Fruit fly (Drosophila melanogaster) whole organism, adult: Measurements from ENCODE around the gene CG32276.
A peak's percentile ranks its signal among the peaks of the same experiment; 100 is the strongest.

Experiments used
- CG11617 ChIP-seq: fragments of 200-800 bp; sonication (Bioruptor generic); optimal IDR thresholded peaks from 2 replicates; lab custom pipeline; 2017; ENCODE audit warnings: mild to moderate bottlenecking, missing biosample characterization, missing genetic modification reagents, missing genetic modification characterization
- CG12768 ChIP-seq: fragments of 200-800 bp; sonication (Bioruptor generic); optimal IDR thresholded peaks from 2 replicates; lab custom pipeline; 2017; ENCODE audit warnings: missing biosample characterization, missing genetic modification characterization, mild to moderate bottlenecking, moderate library complexity, missing genetic modification reagents
- CG14711 ChIP-seq: fragments of 200-800 bp; sonication (Bioruptor generic); optimal IDR thresholded peaks from 2 replicates; lab custom pipeline; 2018; ENCODE audit warnings: missing biosample characterization, mild to moderate bottlenecking, missing genetic modification characterization, moderate library complexity
- CG1620 ChIP-seq: fragments of 200-800 bp; sonication (Bioruptor generic); optimal IDR thresholded peaks from 2 replicates; lab custom pipeline; 2016; ENCODE audit warnings: missing biosample characterization, missing genetic modification characterization
- CG33017 ChIP-seq: fragments of 200-800 bp; sonication (Bioruptor generic); optimal IDR thresholded peaks from 2 replicates; lab custom pipeline; 2018; ENCODE audit warnings: missing biosample characterization, mild to moderate bottlenecking, missing genetic modification characterization, moderate library complexity
- CG5204 ChIP-seq: fragments of 200-800 bp; sonication (Bioruptor generic); optimal IDR thresholded peaks from 2 replicates; lab custom pipeline; 2016; ENCODE audit warnings: missing biosample characterization, missing genetic modification characterization
- CG7045 ChIP-seq: fragments of 200-800 bp; sonication (Bioruptor generic); optimal IDR thresholded peaks from 2 replicates; lab custom pipeline; 2017; ENCODE audit warnings: missing biosample characterization, mild to moderate bottlenecking, missing genetic modification characterization
- CG7101 ChIP-seq: fragments of 200-800 bp; sonication (Bioruptor generic); optimal IDR thresholded peaks from 2 replicates; lab custom pipeline; 2018; ENCODE audit warnings: missing biosample characterization, mild to moderate bottlenecking, missing genetic modification characterization, moderate library complexity
- Clk ChIP-seq: fragments of 200-800 bp; sonication (Bioruptor generic); optimal IDR thresholded peaks from 2 replicates; lab custom pipeline; 2017; ENCODE audit warnings: missing biosample characterization, missing genetic modification characterization
- Crg-1 ChIP-seq: fragments of 200-800 bp; sonication (Bioruptor generic); optimal IDR thresholded peaks from 2 replicates; lab custom pipeline; 2016; ENCODE audit warnings: missing biosample characterization, missing genetic modification characterization
- Hr96 ChIP-seq: fragments of 200-800 bp; sonication (Bioruptor generic); optimal IDR thresholded peaks from 2 replicates; lab custom pipeline; 2016; ENCODE audit warnings: missing biosample characterization, missing genetic modification characterization
- Mnt ChIP-seq: fragments of 200-800 bp; sonication (Bioruptor generic); optimal IDR thresholded peaks from 2 replicates; lab custom pipeline; 2016; ENCODE audit warnings: missing biosample characterization, mild to moderate bottlenecking, missing genetic modification characterization
- bab1 ChIP-seq: fragments of 200-800 bp; sonication (Bioruptor generic); optimal IDR thresholded peaks from 3 replicates; lab custom pipeline; 2019; ENCODE audit warnings: missing biosample characterization, mild to moderate bottlenecking, missing genetic modification characterization, moderate library complexity
- cic ChIP-seq: fragments of 200-800 bp; sonication (Bioruptor generic); optimal IDR thresholded peaks from 2 replicates; lab custom pipeline; 2017; ENCODE audit warnings: missing biosample characterization, mild to moderate bottlenecking, missing genetic modification characterization, moderate library complexity
- cnc ChIP-seq, 2 experiments: fragments of >200 bp; optimal IDR thresholded peaks; 2 replicates each; lab custom pipeline; 2017
- kay ChIP-seq: fragments of 200-800 bp; sonication (Bioruptor generic); peaks from one replicate; lab custom pipeline; 2016; ENCODE audit warnings: missing biosample characterization, missing genetic modification characterization, borderline replicate concordance
- ovo ChIP-seq: fragments of 200-800 bp; sonication (Bioruptor generic); optimal IDR thresholded peaks from 2 replicates; lab custom pipeline; 2016; ENCODE audit warnings: missing biosample characterization, missing genetic modification characterization
- pad ChIP-seq: fragments of 200-800 bp; sonication (Bioruptor generic); optimal IDR thresholded peaks from 3 replicates; lab custom pipeline; 2017; ENCODE audit warnings: missing biosample characterization, missing genetic modification characterization, mild to moderate bottlenecking, moderate library complexity, missing genetic modification reagents
- tj ChIP-seq: fragments of 200-800 bp; sonication (Bioruptor generic); optimal IDR thresholded peaks from 3 replicates; lab custom pipeline; 2017; ENCODE audit warnings: missing biosample characterization, mild to moderate bottlenecking, missing genetic modification characterization, moderate library complexity
- toe ChIP-seq: fragments of 200-800 bp; sonication (Bioruptor generic); optimal IDR thresholded peaks from 2 replicates; lab custom pipeline; 2016; ENCODE audit warnings: missing biosample characterization, missing genetic modification characterization

Gene CG32276

dm6 chr3L:3223390-3223914, 24.6 kb upstream of the CG32276 start:
- TF ChIP-seq Hr96 (GFP tag; lab: Kevin White, UChicago) = no peak
- no peak for TF ChIP-seq kay (GFP tag; lab: Kevin White, UChicago)
- TF ChIP-seq CG33017 (tag; lab: Kevin White, UChicago) = no peak
- no peak for TF ChIP-seq ovo (GFP tag; lab: Kevin White, UChicago)
- TF ChIP-seq toe = no peak
- TF ChIP-seq tj = no peak
- TF ChIP-seq Clk (GFP tag; lab: Kevin White, UChicago) = no peak
- TF ChIP-seq CG11617 = no peak

- TF ChIP-seq toe (no peak), CG1620 (peak; percentile 98), Hr96 (GFP tag; lab: Kevin White, UChicago) (peak; percentile 97), cic (GFP tag; lab: Kevin White, UChicago) (peak; percentile 57), pad (peak; percentile 87), CG14711 (tag; lab: Kevin White, UChicago) (peak; percentile 79), cnc (optimal IDR thresholded peaks at IDR 0.05; lab: Kevin White, UChicago) (no peak), Clk (GFP tag; lab: Kevin White, UChicago) (peak; percentile 90), Mnt (GFP tag; lab: Kevin White, UChicago) (peak; percentile 96), bab1 (GFP tag; lab: Kevin White, UChicago) (peak; percentile 70), tj (peak; percentile 84), CG11617 (peak; percentile 98), CG5204 (GFP tag; lab: Kevin White, UChicago) (no peak), ovo (GFP tag; lab: Kevin White, UChicago) (peak; percentile 96), CG33017 (tag; lab: Kevin White, UChicago) (peak; percentile 81), kay (GFP tag; lab: Kevin White, UChicago) (no peak), CG7101 (tag; lab: Kevin White, UChicago) (peak; percentile 96), Crg-1 (GFP tag; lab: Kevin White, UChicago) (peak; percentile 98), CG7045 (GFP tag; lab: Kevin White, UChicago) (peak; percentile 93), CG12768 (GFP tag; lab: Kevin White, UChicago) (peak; percentile 94)
These were observed 24.0 kb upstream of the CG32276 start, which contains the start of the genes RpL28 and eIF1 for dm6 chr3L:3222643-3223389. TSS of gene RpL28 (minus strand) at chr3L:3222960. TSS of gene eIF1 (plus strand) at chr3L:3223341.

dm6 chr3L:3218859-3219258, 20.0 kb upstream of the CG32276 start, which contains the start of the genes hob and nSMase:
TSS of gene hob (minus strand) at chr3L:3218920.
TSS of gene nSMase (plus strand) at chr3L:3219156.
- TF ChIP-seq tj = peak; percentile 8
- no peak for TF ChIP-seq CG33017 (tag; lab: Kevin White, UChicago)
- TF ChIP-seq CG14711 (tag; lab: Kevin White, UChicago) = peak; percentile 14
- TF ChIP-seq CG7101 (tag; lab: Kevin White, UChicago) = peak; percentile 33
- TF ChIP-seq Crg-1 (GFP tag; lab: Kevin White, UChicago) = no peak
- TF ChIP-seq pad = peak; percentile 4
- no peak for TF ChIP-seq cnc (optimal IDR thresholded peaks at IDR 0.05; lab: Kevin White, UChicago)
- TF ChIP-seq kay (GFP tag; lab: Kevin White, UChicago) = no peak
- peak; percentile 64 for TF ChIP-seq bab1 (GFP tag; lab: Kevin White, UChicago)
- TF ChIP-seq cic (GFP tag; lab: Kevin White, UChicago) = peak; percentile 47
- peak; percentile 37 for TF ChIP-seq CG11617
- peak; percentile 60 for TF ChIP-seq Mnt (GFP tag; lab: Kevin White, UChicago)
- no peak for TF ChIP-seq ovo (GFP tag; lab: Kevin White, UChicago)
- TF ChIP-seq CG5204 (GFP tag; lab: Kevin White, UChicago) = no peak
- TF ChIP-seq CG7045 (GFP tag; lab: Kevin White, UChicago) = no peak
- TF ChIP-seq CG1620 = peak; percentile 13
- no peak for TF ChIP-seq Hr96 (GFP tag; lab: Kevin White, UChicago)
- no peak for TF ChIP-seq Clk (GFP tag; lab: Kevin White, UChicago)
- no peak for TF ChIP-seq CG12768 (GFP tag; lab: Kevin White, UChicago)
- no peak for TF ChIP-seq toe

- TF ChIP-seq Hr96 (GFP tag; lab: Kevin White, UChicago) = peak; percentile 40
- peak; percentile 23 for TF ChIP-seq CG1620
- TF ChIP-seq tj = no peak
- TF ChIP-seq CG5204 (GFP tag; lab: Kevin White, UChicago) = no peak
- peak; percentile 65 for TF ChIP-seq cic (GFP tag; lab: Kevin White, UChicago)
- no peak for TF ChIP-seq bab1 (GFP tag; lab: Kevin White, UChicago)
- peak; percentile 52 for TF ChIP-seq CG7045 (GFP tag; lab: Kevin White, UChicago)
- TF ChIP-seq CG11617 = peak; percentile 18
- peak; percentile 24 for TF ChIP-seq ovo (GFP tag; lab: Kevin White, UChicago)
- TF ChIP-seq CG7101 (tag; lab: Kevin White, UChicago) = peak; percentile 48
- no peak for TF ChIP-seq kay (GFP tag; lab: Kevin White, UChicago)
- peak; percentile 46 for TF ChIP-seq toe
- peak; percentile 2 for TF ChIP-seq CG33017 (tag; lab: Kevin White, UChicago)
- peak; percentile 73 for TF ChIP-seq CG12768 (GFP tag; lab: Kevin White, UChicago)
- peak; percentile 51 for TF ChIP-seq Crg-1 (GFP tag; lab: Kevin White, UChicago)
- TF ChIP-seq Mnt (GFP tag; lab: Kevin White, UChicago) = peak; percentile 60
- TF ChIP-seq Clk (GFP tag; lab: Kevin White, UChicago) = no peak
- TF ChIP-seq pad = peak; percentile 12
- no peak for TF ChIP-seq CG14711 (tag; lab: Kevin White, UChicago)
- no peak for TF ChIP-seq cnc (optimal IDR thresholded peaks at IDR 0.05; lab: Kevin White, UChicago)
These were observed 10.0 kb upstream of the CG32276 start, which contains the start of the genes CG32269 and CG32270 for dm6 chr3L:3208895-3209294. TSS of gene CG32269 (minus strand) at chr3L:3208985. TSS of gene CG32270 (minus strand) at chr3L:3208985.

- no peak for TF ChIP-seq CG1620
- TF ChIP-seq toe = no peak
- no peak for TF ChIP-seq CG7045 (GFP tag; lab: Kevin White, UChicago)
- no peak for TF ChIP-seq kay (GFP tag; lab: Kevin White, UChicago)
- no peak for TF ChIP-seq Mnt (GFP tag; lab: Kevin White, UChicago)
These were observed 7.4 kb upstream of the CG32276 start, which contains the start of gene CG33160 for dm6 chr3L:3206263-3206662. TSS of gene CG33160 (minus strand) at chr3L:3206363.
